Worm (Caenorhabditis elegans): Measurements from ENCODE around the gene str-214.

The str-214 gene

ce11 chrV:16277918-16278317 lies 37.2 kb upstream of the str-214 start, which contains the start of gene cyp-37B1:
TSS of gene cyp-37B1 (plus strand) at chrV:16278116.
- TF ChIP-seq fos-1 (tag; optimal IDR thresholded peaks at IDR 0.05) (peak; percentile 64), lin-39 (tag; optimal IDR thresholded peaks at IDR 0.05) (no peak), sma-3 (GFP tag; optimal IDR thresholded peaks at IDR 0.05) (no peak), lin-11 (tag; optimal IDR thresholded peaks at IDR 0.05) (no peak), sma-9 (GFP tag; optimal IDR thresholded peaks at IDR 0.05) (peak; percentile 76), sma-9 (tag; optimal IDR thresholded peaks at IDR 0.05) (no peak), gmeb-1 (tag; optimal IDR thresholded peaks at IDR 0.05) (peak; percentile 45), nhr-25 (tag; optimal IDR thresholded peaks at IDR 0.05) (no peak), mdl-1 (tag; optimal IDR thresholded peaks at IDR 0.05) (no peak), crh-2 (tag; optimal IDR thresholded peaks at IDR 0.05) (peak; percentile 10)

DNA sequence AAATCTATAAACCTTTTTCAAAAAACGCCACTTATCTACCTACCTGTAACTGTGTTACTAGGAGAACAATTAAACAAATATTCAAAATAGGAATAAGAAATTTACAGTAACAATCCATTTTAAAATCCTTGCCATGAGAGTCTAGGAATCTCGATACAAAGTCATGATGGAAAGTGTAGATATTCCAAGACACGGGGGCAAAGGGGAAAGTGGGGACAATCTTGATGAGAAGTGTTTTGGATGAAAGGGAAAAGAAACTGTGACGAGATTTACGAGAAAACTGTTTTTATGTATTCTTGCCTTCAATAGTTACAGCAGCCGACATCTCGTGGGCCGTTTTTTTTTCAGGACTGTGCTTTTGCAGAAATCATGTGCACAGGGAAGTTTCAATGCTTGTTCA lies 33.0 kb upstream of the str-214 start, which contains the start of gene F28G4.2:
Gene F28G4.2 (minus strand): TSS at position 175 of the 400 bp plus-strand sequence.
- peak; percentile 40 for TF ChIP-seq blmp-1 (tag; optimal IDR thresholded peaks at IDR 0.05; ENCODE audit: insufficient read depth)
- no peak for TF ChIP-seq aly-2 (tag; optimal IDR thresholded peaks at IDR 0.05)

- TF ChIP-seq mdl-1 (tag; optimal IDR thresholded peaks at IDR 0.05) (no peak), unc-62 (GFP tag; optimal IDR thresholded peaks at IDR 0.05) (no peak), lin-13 (GFP tag; optimal IDR thresholded peaks at IDR 0.05) (no peak), zag-1 (tag; optimal IDR thresholded peaks at IDR 0.05) (no peak), mab-5 (tag; optimal IDR thresholded peaks at IDR 0.05) (no peak), elt-1 (tag; optimal IDR thresholded peaks at IDR 0.05) (no peak), ceh-16 (tag; optimal IDR thresholded peaks at IDR 0.05) (no peak), peb-1 (tag; optimal IDR thresholded peaks at IDR 0.05) (no peak), blmp-1 (tag; optimal IDR thresholded peaks at IDR 0.05; ENCODE audit: insufficient read depth) (no peak), ztf-1 (GFP tag; conservative IDR thresholded peaks at IDR 0.05) (no peak)
These were observed 29.3 kb upstream of the str-214 start, which contains the start of gene F28G4.4 for ce11 chrV:16285794-16286193. TSS of gene F28G4.4 (minus strand) at chrV:16285894.

ce11 chrV:16287619-16288018 lies 27.5 kb upstream of the str-214 start, which contains the start of gene F28G4.3:
TSS of gene F28G4.3 (minus strand) at chrV:16287719.
- TF ChIP-seq nhr-12 (tag; optimal IDR thresholded peaks at IDR 0.05) (no peak), nhr-25 (tag; optimal IDR thresholded peaks at IDR 0.05) (no peak), F13H6.1 (tag; optimal IDR thresholded peaks at IDR 0.05) (no peak), ztf-11 (tag; optimal IDR thresholded peaks at IDR 0.05) (no peak), lin-11 (tag; optimal IDR thresholded peaks at IDR 0.05) (no peak), elt-1 (tag; optimal IDR thresholded peaks at IDR 0.05) (no peak), fos-1 (tag; optimal IDR thresholded peaks at IDR 0.05) (no peak), ceh-82 (tag; optimal IDR thresholded peaks at IDR 0.05) (no peak), crh-2 (tag; optimal IDR thresholded peaks at IDR 0.05) (no peak), egl-27 (tag; optimal IDR thresholded peaks at IDR 0.05) (no peak), mab-5 (tag; optimal IDR thresholded peaks at IDR 0.05) (no peak)

ce11 chrV:16292409-16292808 lies 22.7 kb upstream of the str-214 start, which contains the start of gene oac-5:
TSS of gene oac-5 (plus strand) at chrV:16292709.
- TF ChIP-seq aly-2 (tag; optimal IDR thresholded peaks at IDR 0.05) (no peak), ceh-82 (tag; optimal IDR thresholded peaks at IDR 0.05) (no peak), ztf-4 (tag; optimal IDR thresholded peaks at IDR 0.05) (no peak), nhr-77 (tag; optimal IDR thresholded peaks at IDR 0.05) (no peak), ztf-11 (tag; optimal IDR thresholded peaks at IDR 0.05) (no peak), nhr-6 (tag; optimal IDR thresholded peaks at IDR 0.05) (no peak), unc-62 (GFP tag; optimal IDR thresholded peaks at IDR 0.05) (no peak), lin-13 (GFP tag; optimal IDR thresholded peaks at IDR 0.05) (no peak), nhr-11 (tag; optimal IDR thresholded peaks at IDR 0.05) (no peak)

DNA sequence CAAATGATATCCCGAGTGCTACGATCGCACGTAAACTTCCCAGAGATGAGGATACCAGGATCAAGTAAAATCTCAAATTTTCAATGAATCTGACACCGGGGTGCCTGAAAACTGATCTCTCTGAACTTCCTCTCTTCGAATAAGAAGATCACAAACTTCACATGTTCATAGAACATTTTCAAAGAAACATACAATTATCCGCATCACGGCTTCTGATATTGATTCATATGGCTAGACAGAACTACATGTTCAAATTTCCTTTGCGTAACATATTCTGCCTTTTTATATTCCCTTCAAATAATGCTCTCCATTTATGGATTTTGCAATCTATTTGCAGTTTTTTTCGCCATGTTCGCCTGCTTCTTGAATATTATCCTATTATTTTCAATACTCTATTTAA lies 18.0 kb upstream of the str-214 start, which contains the start of gene srbc-83:
Gene srbc-83 (plus strand): TSS at position 301 of the 400 bp plus-strand sequence.
- TF ChIP-seq sma-3 (GFP tag; optimal IDR thresholded peaks at IDR 0.05) (no peak), skn-1 (tag; optimal IDR thresholded peaks at IDR 0.05) (no peak), nhr-23 (tag; optimal IDR thresholded peaks at IDR 0.05) (no peak), gmeb-1 (tag; optimal IDR thresholded peaks at IDR 0.05) (no peak), zag-1 (tag; optimal IDR thresholded peaks at IDR 0.05) (no peak), lin-13 (GFP tag; optimal IDR thresholded peaks at IDR 0.05) (no peak), ztf-4 (tag; optimal IDR thresholded peaks at IDR 0.05) (no peak), nhr-25 (tag; optimal IDR thresholded peaks at IDR 0.05) (no peak), aly-2 (tag; optimal IDR thresholded peaks at IDR 0.05) (no peak), unc-39 (tag; optimal IDR thresholded peaks at IDR 0.05) (no peak), mab-5 (tag; optimal IDR thresholded peaks at IDR 0.05) (no peak), nhr-77 (tag; optimal IDR thresholded peaks at IDR 0.05) (no peak), nhr-11 (tag; optimal IDR thresholded peaks at IDR 0.05) (no peak), blmp-1 (tag; optimal IDR thresholded peaks at IDR 0.05; ENCODE audit: insufficient read depth) (no peak), nhr-12 (tag; optimal IDR thresholded peaks at IDR 0.05) (no peak), C34F6.9 (tag; optimal IDR thresholded peaks at IDR 0.05) (no peak), peb-1 (tag; optimal IDR thresholded peaks at IDR 0.05) (no peak)

Data from whole organism, L2 larva.